Fruit fly (Drosophila melanogaster) whole organism, wandering third instar larva: ENCODE results near the gene Ugt49B2.
A peak's percentile ranks its signal among the peaks of the same experiment; 100 is the strongest.

Experiments used
- Dfd ChIP-seq: fragments of >200 bp; optimal IDR thresholded peaks from 2 replicates; lab custom pipeline; 2017; ENCODE audit warnings: missing biosample characterization, missing genetic modification characterization
- Dif ChIP-seq: fragments of 200-275, 200-300 bp; sonication (Bioruptor generic); optimal IDR thresholded peaks from 2 replicates; lab custom pipeline; 2018; ENCODE audit warnings: missing biosample characterization, missing genetic modification characterization; ENCODE audit not compliant: partially characterized antibody
- GATAd ChIP-seq: sonication (Bioruptor generic); optimal IDR thresholded peaks from 2 replicates; lab custom pipeline; 2016; ENCODE audit warnings: missing biosample characterization, missing genetic modification characterization
- Hnf4 ChIP-seq: fragments of 200-800 bp; sonication (Bioruptor generic); optimal IDR thresholded peaks from 2 replicates; lab custom pipeline; 2016; ENCODE audit warnings: missing biosample characterization, mild to moderate bottlenecking, missing genetic modification characterization
- Hr78 ChIP-seq: fragments of >200 bp; optimal IDR thresholded peaks from 2 replicates; lab custom pipeline; 2017; ENCODE audit warnings: missing biosample characterization, missing genetic modification characterization
- Hr83 ChIP-seq: fragments of 200-300 bp; sonication (Bioruptor generic); optimal IDR thresholded peaks from 2 replicates; lab custom pipeline; 2016; ENCODE audit warnings: missing biosample characterization, mild to moderate bottlenecking, missing genetic modification characterization, moderate library complexity; ENCODE audit not compliant: poor library complexity, severe bottlenecking
- Myc ChIP-seq: fragments of >200 bp; optimal IDR thresholded peaks from 2 replicates; lab custom pipeline; 2017
- Rel ChIP-seq, 2 experiments: fragments of 200-800 bp; sonication (Bioruptor generic) in 1 of 2; optimal IDR thresholded peaks; 2 replicates in 1 of 2; 3 replicates in 1 of 2; lab custom pipeline; 2016 to 2019; ENCODE audit warnings: mild to moderate bottlenecking in 2 of 2, missing biosample characterization in 2 of 2, missing genetic modification characterization in 2 of 2, moderate library complexity in 1 of 2
- Sp1 ChIP-seq: fragments of 200-800 bp; sonication (Bioruptor generic); optimal IDR thresholded peaks from 3 replicates; lab custom pipeline; 2019; ENCODE audit warnings: missing biosample characterization, mild to moderate bottlenecking, missing genetic modification characterization, moderate library complexity
- Vsx2 ChIP-seq: fragments of 200-300, 225-300 bp; sonication (Bioruptor generic); optimal IDR thresholded peaks from 2 replicates; lab custom pipeline; 2018; ENCODE audit warnings: missing biosample characterization, missing genetic modification characterization; ENCODE audit not compliant: partially characterized antibody
- dl ChIP-seq, 2 experiments: fragments of 175-275, 200-275 bp in 1 of 2; fragments of 200-275 bp in 1 of 2; sonication (Bioruptor generic); optimal IDR thresholded peaks; lab custom pipeline; 2018; ENCODE audit warnings: mild to moderate bottlenecking in 2 of 2, missing biosample characterization in 2 of 2, missing genetic modification characterization in 2 of 2, moderate library complexity in 2 of 2; ENCODE audit not compliant: partially characterized antibody in 2 of 2, insufficient read depth in 1 of 2
- dmrt93B ChIP-seq: fragments of 200-800 bp; sonication (Bioruptor generic); optimal IDR thresholded peaks from 2 replicates; lab custom pipeline; 2018; ENCODE audit warnings: missing biosample characterization, mild to moderate bottlenecking, missing genetic modification characterization
- foxo ChIP-seq, 2 experiments: fragments of 200-800 bp; sonication (Bioruptor generic); optimal IDR thresholded peaks; 2 replicates in 1 of 2; 3 replicates in 1 of 2; lab custom pipeline; 2016 to 2017; ENCODE audit warnings: missing biosample characterization in 2 of 2, missing genetic modification characterization in 2 of 2
- h ChIP-seq: fragments of 200-800 bp; sonication (Bioruptor generic); optimal IDR thresholded peaks from 3 replicates; lab custom pipeline; 2016; ENCODE audit warnings: missing biosample characterization, mild to moderate bottlenecking, missing genetic modification characterization
- lola ChIP-seq: fragments of >200 bp; optimal IDR thresholded peaks from 2 replicates; lab custom pipeline; 2017; ENCODE audit warnings: missing biosample characterization, missing genetic modification characterization
- pan ChIP-seq: fragments of >200 bp; optimal IDR thresholded peaks from 2 replicates; lab custom pipeline; 2017
- rgr ChIP-seq: fragments of 200-800 bp; sonication (Bioruptor generic); optimal IDR thresholded peaks from 3 replicates; lab custom pipeline; 2016; ENCODE audit warnings: missing biosample characterization, mild to moderate bottlenecking, missing genetic modification characterization
- sage ChIP-seq: fragments of 200-800 bp; sonication (Bioruptor generic); optimal IDR thresholded peaks from 2 replicates; lab custom pipeline; 2016; ENCODE audit warnings: missing biosample characterization, mild to moderate bottlenecking, missing genetic modification characterization
- sv ChIP-seq: fragments of 200-800 bp; sonication (Bioruptor generic); optimal IDR thresholded peaks from 3 replicates; lab custom pipeline; 2016; ENCODE audit warnings: missing biosample characterization, missing genetic modification characterization

Ugt49B2 gene

dm6 chr3R:21349039-21349781, 50.3 kb downstream of the Ugt49B2 start, which contains the start of gene aus:
Gene aus, minus strand, starts transcription at chr3R:21349601.
- TF ChIP-seq Rel (GFP tag; optimal IDR thresholded peaks at IDR 0.05; lab: Kevin White, UChicago) = no peak
- TF ChIP-seq Rel (tag; optimal IDR thresholded peaks at IDR 0.05; lab: Kevin White, UChicago) = peak; percentile 27
- TF ChIP-seq Sp1 (GFP tag; lab: Kevin White, UChicago) = peak; percentile 11
- no peak for TF ChIP-seq Dfd (GFP tag; lab: Kevin White, UChicago)
- peak; percentile 90 for TF ChIP-seq Hr83 (GFP tag; lab: Kevin White, UChicago)
- TF ChIP-seq sage (GFP tag; lab: Kevin White, UChicago) = no peak
- no peak for TF ChIP-seq lola
- TF ChIP-seq dmrt93B (GFP tag; lab: Kevin White, UChicago) = no peak
- no peak for TF ChIP-seq Hr78 (GFP tag; lab: Kevin White, UChicago)
- TF ChIP-seq Dif (GFP tag; lab: Kevin White, UChicago) = peak; percentile 51
- peak; percentile 18 for TF ChIP-seq h (GFP tag; lab: Kevin White, UChicago)
- TF ChIP-seq Myc (lab: Kevin White, UChicago) = peak; percentile 36
- no peak for TF ChIP-seq rgr (GFP tag; lab: Kevin White, UChicago)

- TF ChIP-seq Hnf4 (GFP tag; lab: Kevin White, UChicago) = no peak
- TF ChIP-seq Dif (GFP tag; lab: Kevin White, UChicago) = no peak
- TF ChIP-seq h (GFP tag; lab: Kevin White, UChicago) = peak; percentile 35
- TF ChIP-seq Vsx2 (GFP tag; lab: Kevin White, UChicago) = peak; percentile 28
- TF ChIP-seq foxo (GFP tag; optimal IDR thresholded peaks at IDR 0.05; lab: Kevin White, UChicago) = peak in 1 of 2 experiments; percentile 17
- peak; percentile 2 for TF ChIP-seq rgr (GFP tag; lab: Kevin White, UChicago)
- no peak for TF ChIP-seq GATAd
- peak in 1 of 2 experiments; percentile 69 for TF ChIP-seq dl (GFP tag; optimal IDR thresholded peaks at IDR 0.05; lab: Kevin White, UChicago; ENCODE audit: insufficient read depth in 1 of 2, partially characterized antibody in 2 of 2)
- TF ChIP-seq Rel (GFP tag; optimal IDR thresholded peaks at IDR 0.05; lab: Kevin White, UChicago) = no peak
- peak; percentile 14 for TF ChIP-seq Rel (tag; optimal IDR thresholded peaks at IDR 0.05; lab: Kevin White, UChicago)
- TF ChIP-seq pan (lab: Kevin White, UChicago) = no peak
- TF ChIP-seq Hr83 (GFP tag; lab: Kevin White, UChicago) = peak; percentile 63
Observed at dm6 chr3R:21348367-21349038, 51.0 kb downstream of the Ugt49B2 start.

dm6 chr3R:21347815-21348186, 51.7 kb downstream of the Ugt49B2 start:
- TF ChIP-seq foxo (GFP tag; optimal IDR thresholded peaks at IDR 0.05; lab: Kevin White, UChicago) (peak in 1 of 2 experiments; percentile 21), sv (no peak)
